Fruit fly (Drosophila melanogaster) whole organism, embryonic: ENCODE data around the gene CG31268.
A peak's percentile ranks its signal among the peaks of the same experiment; 100 is the strongest.

Experiments
- Atf3 ChIP-seq: fragments of 200-800 bp; sonication (Bioruptor generic); optimal IDR thresholded peaks from 3 replicates; lab custom pipeline; 2016; ENCODE audit warnings: missing biosample characterization, missing genetic modification characterization
- CG11247 ChIP-seq: fragments of 200-800 bp; sonication (Bioruptor generic); IDR thresholded peaks from 2 replicates; pipeline ENCODE4 v1.3.6; 2022; ENCODE audit warnings: missing biosample characterization, missing genetic modification characterization
- CG11398 ChIP-seq: fragments of 200-800 bp; sonication (Bioruptor generic); optimal IDR thresholded peaks from 2 replicates; lab custom pipeline; 2016; ENCODE audit warnings: missing biosample characterization, missing genetic modification characterization
- CG11723 ChIP-seq: fragments of 200-800 bp; sonication (Bioruptor generic); optimal IDR thresholded peaks from 2 replicates; lab custom pipeline; 2017; ENCODE audit warnings: missing biosample characterization, mild to moderate bottlenecking, missing genetic modification characterization
- CG12391 ChIP-seq: fragments of 200-800 bp; sonication (Bioruptor generic); optimal IDR thresholded peaks from 3 replicates; lab custom pipeline; 2018; ENCODE audit warnings: missing biosample characterization, mild to moderate bottlenecking, missing genetic modification characterization, moderate library complexity
- CG12769 ChIP-seq: fragments of 200-800 bp; sonication (Bioruptor generic); optimal IDR thresholded peaks from 2 replicates; lab custom pipeline; 2019; ENCODE audit warnings: missing biosample characterization, mild to moderate bottlenecking, missing genetic modification characterization, moderate library complexity
- CG13296 ChIP-seq: fragments of 200-800 bp; sonication (Bioruptor generic); optimal IDR thresholded peaks from 3 replicates; lab custom pipeline; 2018; ENCODE audit warnings: missing biosample characterization, mild to moderate bottlenecking, missing genetic modification characterization
- CG13775 ChIP-seq: fragments of 200-800 bp; sonication (Bioruptor generic); optimal IDR thresholded peaks from 3 replicates; lab custom pipeline; 2017; ENCODE audit warnings: missing biosample characterization, mild to moderate bottlenecking, missing genetic modification characterization
- CG14965 ChIP-seq: fragments of 200-800 bp; sonication (Bioruptor generic); optimal IDR thresholded peaks from 2 replicates; lab custom pipeline; 2016; ENCODE audit warnings: missing biosample characterization, missing genetic modification characterization, borderline replicate concordance
- CG17186 ChIP-seq: fragments of 200-800 bp; sonication (Bioruptor generic); optimal IDR thresholded peaks from 3 replicates; lab custom pipeline; 2017; ENCODE audit warnings: missing biosample characterization, missing genetic modification reagents, missing genetic modification characterization
- CG1792 ChIP-seq: fragments of 200-800 bp; sonication (Bioruptor generic); optimal IDR thresholded peaks from 2 replicates; lab custom pipeline; 2016; ENCODE audit warnings: missing biosample characterization, missing genetic modification characterization
- CG18011 ChIP-seq: fragments of 200-800 bp; sonication (Bioruptor generic); optimal IDR thresholded peaks from 2 replicates; lab custom pipeline; 2017; ENCODE audit warnings: missing biosample characterization, missing genetic modification characterization, mild to moderate bottlenecking, moderate library complexity, missing genotype
- CG2116 ChIP-seq: fragments of 200-800 bp; sonication (Bioruptor generic); optimal IDR thresholded peaks from 3 replicates; lab custom pipeline; 2018; ENCODE audit warnings: missing biosample characterization, mild to moderate bottlenecking, missing genetic modification characterization
- CG2889 ChIP-seq: fragments of 200-800 bp; sonication (Bioruptor generic); IDR thresholded peaks from 3 replicates; pipeline ENCODE4 v1.3.6; 2022; ENCODE audit warnings: missing biosample characterization, missing genetic modification characterization
- CG3065 ChIP-seq: fragments of 200-800 bp; sonication (Bioruptor generic); optimal IDR thresholded peaks from 2 replicates; lab custom pipeline; 2016; ENCODE audit warnings: missing biosample characterization, missing genetic modification characterization
- CG31224 ChIP-seq: fragments of 200-800 bp; sonication (Bioruptor generic); IDR thresholded peaks from 2 replicates; pipeline ENCODE4 v1.3.6; 2022; ENCODE audit warnings: missing biosample characterization, missing genetic modification characterization
- CG33213 ChIP-seq: fragments of 200-800 bp; sonication (Bioruptor generic); optimal IDR thresholded peaks from 3 replicates; lab custom pipeline; 2016; ENCODE audit warnings: missing biosample characterization, missing genetic modification characterization
- CG34224 ChIP-seq: fragments of 200-800 bp; sonication (Bioruptor generic); IDR thresholded peaks from 3 replicates; pipeline ENCODE4 v1.3.6; 2022; ENCODE audit warnings: missing biosample characterization, missing genetic modification characterization; ENCODE audit not compliant: partially characterized antibody
- CG7786 ChIP-seq: fragments of 200-800 bp; sonication (Bioruptor generic); optimal IDR thresholded peaks from 2 replicates; lab custom pipeline; 2016; ENCODE audit warnings: missing biosample characterization, missing genetic modification characterization
- CG8281 ChIP-seq: fragments of 200-800 bp; sonication (Bioruptor generic); optimal IDR thresholded peaks from 2 replicates; lab custom pipeline; 2018; ENCODE audit warnings: missing biosample characterization, mild to moderate bottlenecking, missing genetic modification characterization, moderate library complexity
- CG8359 ChIP-seq: fragments of 200-800 bp; sonication (Bioruptor generic); optimal IDR thresholded peaks from 2 replicates; lab custom pipeline; 2017; ENCODE audit warnings: missing biosample characterization, mild to moderate bottlenecking, missing genetic modification characterization, borderline replicate concordance
- CG8388 ChIP-seq: fragments of 200-800 bp; sonication (Bioruptor generic); optimal IDR thresholded peaks from 2 replicates; lab custom pipeline; 2019; ENCODE audit warnings: missing biosample characterization, mild to moderate bottlenecking, missing genetic modification characterization, moderate library complexity
- CG9797 ChIP-seq: fragments of 200-800 bp; sonication (Bioruptor generic); optimal IDR thresholded peaks from 3 replicates; lab custom pipeline; 2018; ENCODE audit warnings: missing biosample characterization, mild to moderate bottlenecking, missing genetic modification characterization
- CHES-1-like ChIP-seq: fragments of 200-800 bp; sonication (Bioruptor generic); optimal IDR thresholded peaks from 2 replicates; lab custom pipeline; 2016; ENCODE audit warnings: missing biosample characterization, missing genetic modification characterization
- Dip2 ChIP-seq: fragments of 200-800 bp; sonication (Bioruptor generic); IDR thresholded peaks from 2 replicates; pipeline ENCODE4 v1.3.6; 2022; ENCODE audit warnings: missing biosample characterization, missing genetic modification characterization
- Doc3 ChIP-seq: fragments of 200-800 bp; sonication (Bioruptor generic); IDR thresholded peaks from 3 replicates; pipeline ENCODE4 v1.3.6; 2022; ENCODE audit warnings: missing biosample characterization, missing genetic modification characterization; ENCODE audit not compliant: partially characterized antibody
- Hr39 ChIP-seq: fragments of >200 bp; optimal IDR thresholded peaks from 2 replicates; lab custom pipeline; 2017
- Kr ChIP-seq: fragments of 200-800 bp; sonication (Bioruptor generic); optimal IDR thresholded peaks from 2 replicates; lab custom pipeline; 2017; ENCODE audit warnings: missing biosample characterization, mild to moderate bottlenecking, missing genetic modification characterization
- Optix ChIP-seq: fragments of 200-800 bp; sonication (Bioruptor generic); IDR thresholded peaks from 3 replicates; pipeline ENCODE4 v1.3.6; 2022; ENCODE audit warnings: missing biosample characterization, missing genetic modification characterization
- Ptx1 ChIP-seq: fragments of 200-800 bp; sonication (Bioruptor generic); IDR thresholded peaks from 2 replicates; pipeline ENCODE4 v1.3.6; 2022; ENCODE audit warnings: missing biosample characterization, missing genetic modification characterization
- Rx ChIP-seq: fragments of 200-800 bp; sonication (Bioruptor generic); IDR thresholded peaks from 2 replicates; pipeline ENCODE4 v1.3.6; 2022; ENCODE audit warnings: missing biosample characterization, missing genetic modification characterization
- Tbp ChIP-seq: fragments of >200 bp; optimal IDR thresholded peaks from 2 replicates; lab custom pipeline; 2018; ENCODE audit warnings: missing biosample characterization, missing genetic modification characterization
- Trl ChIP-seq, 3 experiments: fragments of >200 bp in 2 of 3; fragments of 200-800 bp in 1 of 3; sonication (Bioruptor generic) in 1 of 3; optimal IDR thresholded peaks; 2 replicates in 1 of 3; 3 replicates in 2 of 3; lab custom pipeline; 2016 to 2017; ENCODE audit warnings: missing biosample characterization in 1 of 3, missing genetic modification characterization in 1 of 3
- bowl ChIP-seq: fragments of 200-800 bp; sonication (Bioruptor generic); IDR thresholded peaks from 2 replicates; pipeline ENCODE4 v1.3.6; 2022; ENCODE audit warnings: missing biosample characterization, missing genetic modification characterization
- dimm ChIP-seq: fragments of 200-800 bp; sonication (Bioruptor generic); IDR thresholded peaks from 2 replicates; pipeline ENCODE4 v1.3.6; 2022; ENCODE audit warnings: missing biosample characterization, missing genetic modification characterization
- dm ChIP-seq: fragments of 200-800 bp; sonication (Bioruptor generic); optimal IDR thresholded peaks from 3 replicates; lab custom pipeline; 2016; ENCODE audit warnings: missing biosample characterization, missing genetic modification characterization
- hb ChIP-seq: fragments of 200-800 bp; sonication (Bioruptor generic); IDR thresholded peaks from 3 replicates; pipeline ENCODE4 v1.3.6; 2022; ENCODE audit warnings: missing biosample characterization, missing genetic modification characterization; ENCODE audit not compliant: partially characterized antibody
- jigr1 ChIP-seq: fragments of 200-800 bp; sonication (Bioruptor generic); IDR thresholded peaks from 3 replicates; pipeline ENCODE4 v1.3.6; 2022; ENCODE audit warnings: missing biosample characterization, missing genetic modification characterization
- klu ChIP-seq: fragments of 200-800 bp; sonication (Bioruptor generic); IDR thresholded peaks from 2 replicates; pipeline ENCODE4 v1.3.6; 2022; ENCODE audit warnings: missing biosample characterization, missing genetic modification characterization
- nerfin-2 ChIP-seq: fragments of 200-800 bp; sonication (Bioruptor generic); IDR thresholded peaks from 2 replicates; pipeline ENCODE4 v1.3.6; 2022; ENCODE audit warnings: missing biosample characterization, missing genetic modification characterization; ENCODE audit not compliant: partially characterized antibody
- onecut ChIP-seq: fragments of 200-800 bp; sonication (Bioruptor generic); IDR thresholded peaks from 2 replicates; pipeline ENCODE4 v1.3.6; 2022; ENCODE audit warnings: missing biosample characterization, missing genetic modification characterization
- otp ChIP-seq: fragments of 200-800 bp; sonication (Bioruptor generic); IDR thresholded peaks from 3 replicates; pipeline ENCODE4, ENCODE4 v1.3.6; 2022; ENCODE audit warnings: missing biosample characterization, missing genetic modification characterization
- pb ChIP-seq: fragments of 200-800 bp; sonication (Bioruptor generic); optimal IDR thresholded peaks from 3 replicates; lab custom pipeline; 2016; ENCODE audit warnings: missing biosample characterization, missing genetic modification characterization
- phol ChIP-seq: fragments of 200-800 bp; sonication (Bioruptor generic); optimal IDR thresholded peaks from 3 replicates; lab custom pipeline; 2018; ENCODE audit warnings: missing biosample characterization, mild to moderate bottlenecking, missing genetic modification characterization, moderate library complexity
- row ChIP-seq: fragments of 200-800 bp; sonication (Bioruptor generic); IDR thresholded peaks from 3 replicates; pipeline ENCODE4 v1.3.6; 2022; ENCODE audit warnings: missing biosample characterization, missing genetic modification characterization
- sc ChIP-seq, 3 experiments: fragments of >200 bp in 2 of 3; fragments of 200-800 bp in 1 of 3; sonication (Bioruptor generic) in 1 of 3; optimal IDR thresholded peaks; 2 replicates in 2 of 3; 3 replicates in 1 of 3; lab custom pipeline; 2017; ENCODE audit warnings: mild to moderate bottlenecking in 1 of 3, missing biosample characterization in 1 of 3, missing genetic modification characterization in 1 of 3, missing genetic modification reagents in 1 of 3
- stc ChIP-seq: fragments of 200-800 bp; sonication (Bioruptor generic); IDR thresholded peaks from 2 replicates; pipeline ENCODE4 v1.3.6; 2022; ENCODE audit warnings: missing biosample characterization, missing genetic modification characterization
- toy ChIP-seq: fragments of 200-800 bp; sonication (Bioruptor generic); IDR thresholded peaks from 2 replicates; pipeline ENCODE4 v1.3.6; 2022; ENCODE audit warnings: missing biosample characterization, missing genetic modification characterization
- usp ChIP-seq: fragments of >200 bp; optimal IDR thresholded peaks from 2 replicates; lab custom pipeline; 2017; ENCODE audit warnings: missing biosample characterization, missing genetic modification characterization

Gene CG31268

DNA sequence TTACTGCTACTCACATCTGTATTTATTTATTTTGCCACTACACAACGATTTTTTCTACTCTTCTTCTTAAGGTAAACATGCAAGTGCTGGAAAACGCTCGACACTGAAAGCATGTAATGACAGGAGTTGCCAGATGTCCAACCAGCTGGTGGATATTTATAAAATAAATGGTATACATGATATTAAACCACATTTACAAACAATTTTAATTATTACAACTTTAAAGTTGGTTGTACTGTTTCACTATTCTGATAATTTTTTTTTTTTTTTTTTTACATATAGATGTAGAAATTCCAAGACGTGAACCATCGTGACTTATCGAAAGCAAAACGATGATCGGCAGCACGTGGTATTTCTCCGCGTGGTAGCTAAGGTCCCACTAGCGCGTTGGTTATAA lies 48.3 kb downstream of the CG31268 start, which contains the start of the genes Keap1 and kuk (continued):
- no peak for TF ChIP-seq nerfin-2 (GFP tag; lab: Robert Waterston, UW)
- no peak for TF ChIP-seq sc (optimal IDR thresholded peaks at IDR 0.05; lab: Kevin White, UChicago)
- no peak for TF ChIP-seq sc (GFP tag; optimal IDR thresholded peaks at IDR 0.05; lab: Kevin White, UChicago)
- TF ChIP-seq hb: peak; percentile 59; the same call in 2 of the 3 replicates
- TF ChIP-seq CG8281 (tag; lab: Kevin White, UChicago): no peak
- TF ChIP-seq CG7786: peak; percentile 51
- TF ChIP-seq CG12769 (tag; lab: Kevin White, UChicago): no peak
- TF ChIP-seq CG12391 (tag; lab: Kevin White, UChicago): peak; percentile 79
- TF ChIP-seq Kr (GFP tag; lab: Kevin White, UChicago): no peak
- TF ChIP-seq CG18011: peak; percentile 34
- no peak for TF ChIP-seq jigr1
- TF ChIP-seq Tbp (GFP tag; lab: Kevin White, UChicago): peak; percentile 20
- no peak for TF ChIP-seq CG14965 (GFP tag; lab: Kevin White, UChicago)
- TF ChIP-seq Trl (optimal IDR thresholded peaks at IDR 0.05; lab: Kevin White, UChicago): peak in 1 of 2 experiments; percentile 4
- peak; percentile 71 for TF ChIP-seq Trl (GFP tag; optimal IDR thresholded peaks at IDR 0.05; lab: Kevin White, UChicago)
- TF ChIP-seq CG31224 (GFP tag; lab: Robert Waterston, UW): 0 out of 2 replicates have a peak, but pooled peaks have one; percentile 32
- no peak for TF ChIP-seq CG8359 (GFP tag; lab: Kevin White, UChicago)
- TF ChIP-seq CG11398 (GFP tag; lab: Kevin White, UChicago): no peak
- TF ChIP-seq klu: no peak
- no peak for TF ChIP-seq CG1792 (GFP tag; lab: Kevin White, UChicago)
- TF ChIP-seq onecut (GFP tag; lab: Robert Waterston, UW): peak; percentile 58
- TF ChIP-seq CG13296 (GFP tag; lab: Kevin White, UChicago): no peak
- TF ChIP-seq Atf3 (GFP tag; lab: Kevin White, UChicago): peak; percentile 48
- TF ChIP-seq stc: no peak
- TF ChIP-seq CG8388: no peak
- TF ChIP-seq Optix (GFP tag; lab: Robert Waterston, UW): no peak

DNA sequence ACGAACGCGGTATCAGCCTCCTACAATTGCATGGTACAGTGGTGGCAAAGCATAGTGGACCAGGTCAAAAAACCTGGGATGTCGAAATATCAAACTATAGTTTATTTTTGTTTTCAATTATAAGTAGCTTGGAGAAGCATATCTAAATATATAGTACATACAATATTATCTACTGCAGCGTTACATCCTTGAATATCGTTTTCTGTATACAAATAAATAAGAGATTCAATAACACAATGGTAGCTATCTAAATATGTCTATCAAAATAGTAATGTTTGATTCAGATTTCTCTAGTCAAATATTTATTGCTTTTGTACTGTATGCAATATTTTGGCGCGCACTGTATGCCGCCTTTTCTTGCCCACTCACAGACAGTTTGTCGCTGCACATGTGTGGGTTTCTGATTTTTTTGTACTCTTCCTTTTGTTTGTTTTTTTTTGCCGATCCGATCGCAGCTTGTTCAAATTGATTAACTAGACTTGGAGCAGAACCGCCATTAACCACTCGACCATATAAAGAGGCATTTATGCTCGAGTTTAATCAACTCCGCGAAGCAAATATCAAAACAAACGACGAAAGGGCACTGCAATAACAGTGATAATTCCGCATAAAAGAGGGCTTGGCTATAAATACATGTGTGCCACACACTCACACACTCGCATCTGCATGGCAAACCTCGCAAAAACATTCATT lies 49.2 kb downstream of the CG31268 start:
- TF ChIP-seq row (GFP tag; lab: Robert Waterston, UW) (peak; percentile 88), CG9797 (no peak), dm (GFP tag; lab: Kevin White, UChicago) (peak; percentile 68), CG2116 (GFP tag; lab: Kevin White, UChicago) (peak; percentile 88), Ptx1 (GFP tag; lab: Robert Waterston, UW) (peak; percentile 96), CG3065 (GFP tag; lab: Kevin White, UChicago) (peak; percentile 89), Atf3 (GFP tag; lab: Kevin White, UChicago) (peak; percentile 85), Doc3 (GFP tag; lab: Robert Waterston, UW) (no peak), phol (tag; lab: Kevin White, UChicago) (peak; percentile 97), CG33213 (GFP tag; lab: Kevin White, UChicago) (peak; percentile 64), CHES-1-like (GFP tag; lab: Kevin White, UChicago) (peak; percentile 79), CG13775 (GFP tag; lab: Kevin White, UChicago) (peak; percentile 97), Rx (peak; percentile 91), Dip2 (GFP tag; lab: Robert Waterston, UW) (peak; percentile 41; the same call in 1 of the 2 replicates), CG11247 (GFP tag; lab: Robert Waterston, UW) (peak; percentile 90), CG34224 (GFP tag; lab: Robert Waterston, UW) (no peak; the same call in 2 of the 3 replicates), otp (GFP tag; lab: Robert Waterston, UW) (peak; percentile 92), CG11723 (GFP tag; lab: Kevin White, UChicago) (peak; percentile 92), bowl (GFP tag; lab: Robert Waterston, UW) (peak; percentile 75; the same call in 1 of the 2 replicates), Hr39 (lab: Kevin White, UChicago) (no peak), usp (GFP tag; lab: Kevin White, UChicago) (no peak), pb (GFP tag; lab: Kevin White, UChicago) (peak; percentile 85), dimm (GFP tag; lab: Robert Waterston, UW) (0 out of 2 replicates have a peak, but pooled peaks have one; percentile 72), toy (GFP tag; lab: Robert Waterston, UW) (peak; percentile 75; the same call in 1 of the 2 replicates), CG17186 (GFP tag; lab: Kevin White, UChicago) (peak; percentile 81), CG2889 (GFP tag; lab: Robert Waterston, UW) (peak; percentile 72)
